Fruit fly (Drosophila melanogaster): ENCODE measurements around the gene CG5555.
A peak's percentile ranks its signal among the peaks of the same experiment; 100 is the strongest.

The CG5555 gene

dm6 chr3R:19181214-19181613 lies 876 bp upstream of the CG5555 start (continued):
- TF ChIP-seq Dip3 (GFP tag; optimal IDR thresholded peaks at IDR 0.05) (no peak), ara (GFP tag; IDR thresholded peaks at IDR 0.05) (no peak), CG2678 (tag; optimal IDR thresholded peaks at IDR 0.05) (peak; percentile 50), Side (GFP tag; optimal IDR thresholded peaks at IDR 0.05) (no peak), D (optimal IDR thresholded peaks at IDR 0.05) (no peak), D (GFP tag; optimal IDR thresholded peaks at IDR 0.05) (no peak), tll (GFP tag; optimal IDR thresholded peaks at IDR 0.05) (no peak), jumu (GFP tag; optimal IDR thresholded peaks at IDR 0.05) (no peak), stwl (tag; optimal IDR thresholded peaks at IDR 0.05) (no peak), CG18599 (GFP tag; optimal IDR thresholded peaks at IDR 0.05) (peak; percentile 31), CG31441 (GFP tag; IDR thresholded peaks at IDR 0.05) (0 out of 2 replicates have a peak, but pooled peaks have one; percentile 23), stc (GFP tag; IDR thresholded peaks at IDR 0.05) (no peak), odd (GFP tag; optimal IDR thresholded peaks at IDR 0.05) (no peak), CG3838 (GFP tag; optimal IDR thresholded peaks at IDR 0.05) (no peak), lilli (GFP tag; optimal IDR thresholded peaks at IDR 0.05) (peak; percentile 7), CG6791 (GFP tag; IDR thresholded peaks at IDR 0.05; ENCODE audit: partially characterized antibody) (no peak), CG12219 (GFP tag; optimal IDR thresholded peaks at IDR 0.05) (no peak), NFAT (GFP tag; IDR thresholded peaks at IDR 0.05) (no peak), Oaz (GFP tag; IDR thresholded peaks at IDR 0.05) (no peak), dmrt11E (tag; optimal IDR thresholded peaks at IDR 0.05) (no peak), CG14667 (GFP tag; IDR thresholded peaks at IDR 0.05) (no peak), gem (tag; optimal IDR thresholded peaks at IDR 0.05) (peak; percentile 43), slp2 (GFP tag; optimal IDR thresholded peaks at IDR 0.05) (no peak), Dp (GFP tag; optimal IDR thresholded peaks at IDR 0.05) (no peak), Dll (GFP tag; IDR thresholded peaks at IDR 0.05; ENCODE audit: partially characterized antibody) (no peak), HLH4C (GFP tag; IDR thresholded peaks at IDR 0.05; ENCODE audit: partially characterized antibody) (no peak), ac (GFP tag; optimal IDR thresholded peaks at IDR 0.05) (no peak), hkb (optimal IDR thresholded peaks at IDR 0.05) (no peak), hkb (GFP tag; IDR thresholded peaks at IDR 0.05) (peak; percentile 47), Scr (GFP tag; IDR thresholded peaks at IDR 0.05; ENCODE audit: partially characterized antibody) (no peak), slbo (GFP tag; IDR thresholded peaks at IDR 0.05) (0 out of 2 replicates have a peak, but pooled peaks have one; percentile 7), phol (tag; optimal IDR thresholded peaks at IDR 0.05) (peak; percentile 27), CG17385 (GFP tag; optimal IDR thresholded peaks at IDR 0.05) (no peak), hb (GFP tag; IDR thresholded peaks at IDR 0.05; ENCODE audit: partially characterized antibody) (no peak), CG2129 (GFP tag; IDR thresholded peaks at IDR 0.05; ENCODE audit: partially characterized antibody) (no peak), CG13624 (GFP tag; optimal IDR thresholded peaks at IDR 0.05) (no peak), CG34422 (GFP tag; IDR thresholded peaks at IDR 0.05) (no peak), CG15696 (tag; optimal IDR thresholded peaks at IDR 0.05) (no peak), Meics (GFP tag; optimal IDR thresholded peaks at IDR 0.05) (no peak), Nf-YB (GFP tag; optimal IDR thresholded peaks at IDR 0.05) (no peak), CG6175 (GFP tag; IDR thresholded peaks at IDR 0.05) (no peak), CG34224 (GFP tag; IDR thresholded peaks at IDR 0.05; ENCODE audit: partially characterized antibody) (no peak), Ets97D (GFP tag; optimal IDR thresholded peaks at IDR 0.05) (no peak), CG13287 (GFP tag; IDR thresholded peaks at IDR 0.05; ENCODE audit: partially characterized antibody) (no peak), CG7372 (GFP tag; IDR thresholded peaks at IDR 0.05) (no peak), twi (tag; optimal IDR thresholded peaks at IDR 0.05) (no peak), Sox102F (GFP tag; optimal IDR thresholded peaks at IDR 0.05) (peak; percentile 35), CG4424 (GFP tag; optimal IDR thresholded peaks at IDR 0.05) (no peak), bcd (GFP tag; optimal IDR thresholded peaks at IDR 0.05) (peak; percentile 17), sc (optimal IDR thresholded peaks at IDR 0.05) (no peak), sc (GFP tag; optimal IDR thresholded peaks at IDR 0.05) (no peak), cad (GFP tag; optimal IDR thresholded peaks at IDR 0.05) (no peak)
